Worm (Caenorhabditis elegans): Measurements from ENCODE around the gene trx-1.

Gene trx-1

DNA sequence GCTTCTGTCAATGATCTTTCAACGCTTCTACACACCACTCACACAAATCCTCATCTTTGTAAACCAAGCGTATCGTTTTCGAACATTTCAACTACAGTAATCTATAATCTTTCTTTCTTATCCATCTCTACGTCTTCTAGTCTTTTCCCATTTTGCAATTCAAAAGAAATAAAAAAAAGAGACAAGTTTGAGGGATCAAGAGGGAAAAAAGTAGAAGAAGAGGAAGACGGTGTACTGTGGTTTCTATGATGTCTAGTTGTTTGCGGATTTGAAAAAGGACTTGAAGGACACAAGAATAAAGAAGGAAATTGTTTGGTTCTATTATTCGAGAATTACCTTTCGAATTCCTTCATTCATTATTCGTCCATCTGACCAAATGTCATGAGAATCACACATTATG is 39.1 kb upstream of the trx-1 start (continued):
- no peak for TF ChIP-seq efl-3 (GFP tag; optimal IDR thresholded peaks at IDR 0.05)
- no peak for TF ChIP-seq hpl-2 (GFP tag; optimal IDR thresholded peaks at IDR 0.05)
- TF ChIP-seq aly-2 (tag; optimal IDR thresholded peaks at IDR 0.05) = no peak
- TF ChIP-seq ztf-4 (tag; optimal IDR thresholded peaks at IDR 0.05) = no peak
- TF ChIP-seq ceh-63 (GFP tag; optimal IDR thresholded peaks at IDR 0.05) = no peak
- TF ChIP-seq aha-1 (tag; optimal IDR thresholded peaks at IDR 0.05) = no peak
- TF ChIP-seq efl-1 (optimal IDR thresholded peaks at IDR 0.05) = no peak
- no peak for TF ChIP-seq efl-1 (GFP tag; optimal IDR thresholded peaks at IDR 0.05 in 1 of 2)
- peak; percentile 50 for TF ChIP-seq mep-1 (tag; optimal IDR thresholded peaks at IDR 0.05)
- TF ChIP-seq alr-1 (tag; optimal IDR thresholded peaks at IDR 0.05; ENCODE audit: borderline replicate concordance) = no peak
- TF ChIP-seq unc-86 (tag; optimal IDR thresholded peaks at IDR 0.05) = no peak
- no peak for TF ChIP-seq nhr-11 (tag; optimal IDR thresholded peaks at IDR 0.05)
- no peak for TF ChIP-seq swsn-7 (tag; optimal IDR thresholded peaks at IDR 0.05)
- TF ChIP-seq mef-2 (tag; optimal IDR thresholded peaks at IDR 0.05) = no peak
- TF ChIP-seq Y116A8C.19 (tag; optimal IDR thresholded peaks at IDR 0.05; ENCODE audit: borderline replicate concordance) = no peak
- TF ChIP-seq hlh-4 (tag; optimal IDR thresholded peaks at IDR 0.05) = no peak
- no peak for TF ChIP-seq pag-3 (tag; optimal IDR thresholded peaks at IDR 0.05; ENCODE audit: borderline replicate concordance, insufficient read depth)
- TF ChIP-seq egl-27 (tag; optimal IDR thresholded peaks at IDR 0.05) = no peak
- TF ChIP-seq rnt-1 (tag; optimal IDR thresholded peaks at IDR 0.05) = no peak
- no peak for TF ChIP-seq unc-30 (tag; optimal IDR thresholded peaks at IDR 0.05)
- no peak for TF ChIP-seq sptf-1 (tag; optimal IDR thresholded peaks at IDR 0.05)
- TF ChIP-seq nhr-84 (tag; optimal IDR thresholded peaks at IDR 0.05) = no peak
- TF ChIP-seq ets-5 (GFP tag; IDR thresholded peaks at IDR 0.05) = no peak
- no peak for TF ChIP-seq hlh-17 (GFP tag; optimal IDR thresholded peaks at IDR 0.05; ENCODE audit: borderline replicate concordance)
- no peak for TF ChIP-seq isw-1 (GFP tag; IDR thresholded peaks at IDR 0.05)
- no peak for TF ChIP-seq jun-1 (tag; optimal IDR thresholded peaks at IDR 0.05)
- TF ChIP-seq sup-37 (GFP tag; optimal IDR thresholded peaks at IDR 0.05) = no peak
- TF ChIP-seq lin-14 (GFP tag; optimal IDR thresholded peaks at IDR 0.05) = peak; percentile 68
- peak in 1 of 2 experiments; percentile 59 for TF ChIP-seq lsy-2 (tag; optimal IDR thresholded peaks at IDR 0.05)
- no peak for TF ChIP-seq fkh-8 (tag; optimal IDR thresholded peaks at IDR 0.05)
- TF ChIP-seq ceh-8 (GFP tag; optimal IDR thresholded peaks at IDR 0.05) = no peak
- no peak for TF ChIP-seq nhr-76 (tag; optimal IDR thresholded peaks at IDR 0.05)
- no peak for TF ChIP-seq ceh-82 (tag; optimal IDR thresholded peaks at IDR 0.05)
- no peak for TF ChIP-seq xbp-1 (tag; optimal IDR thresholded peaks at IDR 0.05)
- no peak for TF ChIP-seq unc-62 (GFP tag; optimal IDR thresholded peaks at IDR 0.05)
- no peak for TF ChIP-seq mab-9 (GFP tag; IDR thresholded peaks at IDR 0.05)
- TF ChIP-seq nhr-77 (tag; optimal IDR thresholded peaks at IDR 0.05) = no peak
- no peak for TF ChIP-seq sox-4 (tag; optimal IDR thresholded peaks at IDR 0.05)
- TF ChIP-seq ceh-88 (GFP tag; IDR thresholded peaks at IDR 0.05) = no peak
- TF ChIP-seq skn-1 (tag; optimal IDR thresholded peaks at IDR 0.05) = no peak
- no peak for TF ChIP-seq lin-13 (GFP tag; optimal IDR thresholded peaks at IDR 0.05)
- no peak for TF ChIP-seq pqm-1 (tag; optimal IDR thresholded peaks at IDR 0.05)
- TF ChIP-seq fkh-10 (GFP tag; optimal IDR thresholded peaks at IDR 0.05) = no peak

ce11 chrII:7791408-7792050 is 38.1 kb upstream of the trx-1 start:
- TF ChIP-seq C16A3.4 (tag; optimal IDR thresholded peaks at IDR 0.05) (no peak), nhr-71 (tag; optimal IDR thresholded peaks at IDR 0.05) (peak; percentile 8), nhr-47 (tag; optimal IDR thresholded peaks at IDR 0.05) (peak; percentile 7), blmp-1 (tag; optimal IDR thresholded peaks at IDR 0.05) (peak; percentile 61), mef-2 (tag; optimal IDR thresholded peaks at IDR 0.05) (no peak), efl-1 (optimal IDR thresholded peaks at IDR 0.05) (no peak), efl-1 (GFP tag; optimal IDR thresholded peaks at IDR 0.05 in 1 of 2) (peak in 1 of 2 experiments; percentile 41), lin-14 (GFP tag; optimal IDR thresholded peaks at IDR 0.05) (peak; percentile 67), nhr-19 (GFP tag; conservative IDR thresholded peaks at IDR 0.05) (peak; percentile 18; the same call in 1 of the 2 replicates), sox-4 (tag; optimal IDR thresholded peaks at IDR 0.05) (no peak), nhr-12 (tag; optimal IDR thresholded peaks at IDR 0.05) (no peak), nhr-85 (tag) (peak; percentile 94), dsc-1 (tag; optimal IDR thresholded peaks at IDR 0.05) (no peak), F16B12.6 (tag; optimal IDR thresholded peaks at IDR 0.05) (no peak), ama-1 (optimal IDR thresholded peaks at IDR 0.05) (peak; percentile 29), grh-1 (GFP tag; IDR thresholded peaks at IDR 0.05) (peak; percentile 75), lsy-2 (tag; optimal IDR thresholded peaks at IDR 0.05) (peak; percentile 6 to 32), aha-1 (tag; optimal IDR thresholded peaks at IDR 0.05) (no peak), unc-98 (GFP tag; IDR thresholded peaks at IDR 0.05) (no peak)
